Fruit fly (Drosophila melanogaster) whole organism, adult: ENCODE data around the gene flip.

Experiments
- CG11617 ChIP-seq: fragments of 200-800 bp; sonication (Bioruptor generic); optimal IDR thresholded peaks from 2 replicates; lab custom pipeline; 2017; ENCODE audit warnings: mild to moderate bottlenecking, missing biosample characterization, missing genetic modification reagents, missing genetic modification characterization
- CG12768 ChIP-seq: fragments of 200-800 bp; sonication (Bioruptor generic); optimal IDR thresholded peaks from 2 replicates; lab custom pipeline; 2017; ENCODE audit warnings: missing biosample characterization, missing genetic modification characterization, mild to moderate bottlenecking, moderate library complexity, missing genetic modification reagents
- CG14711 ChIP-seq: fragments of 200-800 bp; sonication (Bioruptor generic); optimal IDR thresholded peaks from 2 replicates; lab custom pipeline; 2018; ENCODE audit warnings: missing biosample characterization, mild to moderate bottlenecking, missing genetic modification characterization, moderate library complexity
- CG1620 ChIP-seq: fragments of 200-800 bp; sonication (Bioruptor generic); optimal IDR thresholded peaks from 2 replicates; lab custom pipeline; 2016; ENCODE audit warnings: missing biosample characterization, missing genetic modification characterization
- CG33017 ChIP-seq: fragments of 200-800 bp; sonication (Bioruptor generic); optimal IDR thresholded peaks from 2 replicates; lab custom pipeline; 2018; ENCODE audit warnings: missing biosample characterization, mild to moderate bottlenecking, missing genetic modification characterization, moderate library complexity
- CG5204 ChIP-seq: fragments of 200-800 bp; sonication (Bioruptor generic); optimal IDR thresholded peaks from 2 replicates; lab custom pipeline; 2016; ENCODE audit warnings: missing biosample characterization, missing genetic modification characterization
- CG7045 ChIP-seq: fragments of 200-800 bp; sonication (Bioruptor generic); optimal IDR thresholded peaks from 2 replicates; lab custom pipeline; 2017; ENCODE audit warnings: missing biosample characterization, mild to moderate bottlenecking, missing genetic modification characterization
- CG7101 ChIP-seq: fragments of 200-800 bp; sonication (Bioruptor generic); optimal IDR thresholded peaks from 2 replicates; lab custom pipeline; 2018; ENCODE audit warnings: missing biosample characterization, mild to moderate bottlenecking, missing genetic modification characterization, moderate library complexity
- Clk ChIP-seq: fragments of 200-800 bp; sonication (Bioruptor generic); optimal IDR thresholded peaks from 2 replicates; lab custom pipeline; 2017; ENCODE audit warnings: missing biosample characterization, missing genetic modification characterization
- Crg-1 ChIP-seq: fragments of 200-800 bp; sonication (Bioruptor generic); optimal IDR thresholded peaks from 2 replicates; lab custom pipeline; 2016; ENCODE audit warnings: missing biosample characterization, missing genetic modification characterization
- Hr96 ChIP-seq: fragments of 200-800 bp; sonication (Bioruptor generic); optimal IDR thresholded peaks from 2 replicates; lab custom pipeline; 2016; ENCODE audit warnings: missing biosample characterization, missing genetic modification characterization
- Mnt ChIP-seq: fragments of 200-800 bp; sonication (Bioruptor generic); optimal IDR thresholded peaks from 2 replicates; lab custom pipeline; 2016; ENCODE audit warnings: missing biosample characterization, mild to moderate bottlenecking, missing genetic modification characterization
- bab1 ChIP-seq: fragments of 200-800 bp; sonication (Bioruptor generic); optimal IDR thresholded peaks from 3 replicates; lab custom pipeline; 2019; ENCODE audit warnings: missing biosample characterization, mild to moderate bottlenecking, missing genetic modification characterization, moderate library complexity
- cic ChIP-seq: fragments of 200-800 bp; sonication (Bioruptor generic); optimal IDR thresholded peaks from 2 replicates; lab custom pipeline; 2017; ENCODE audit warnings: missing biosample characterization, mild to moderate bottlenecking, missing genetic modification characterization, moderate library complexity
- cnc ChIP-seq, 2 experiments: fragments of >200 bp; optimal IDR thresholded peaks; 2 replicates each; lab custom pipeline; 2017
- kay ChIP-seq: fragments of 200-800 bp; sonication (Bioruptor generic); peaks from one replicate; lab custom pipeline; 2016; ENCODE audit warnings: missing biosample characterization, missing genetic modification characterization, borderline replicate concordance
- ovo ChIP-seq: fragments of 200-800 bp; sonication (Bioruptor generic); optimal IDR thresholded peaks from 2 replicates; lab custom pipeline; 2016; ENCODE audit warnings: missing biosample characterization, missing genetic modification characterization
- pad ChIP-seq: fragments of 200-800 bp; sonication (Bioruptor generic); optimal IDR thresholded peaks from 3 replicates; lab custom pipeline; 2017; ENCODE audit warnings: missing biosample characterization, missing genetic modification characterization, mild to moderate bottlenecking, moderate library complexity, missing genetic modification reagents
- tj ChIP-seq: fragments of 200-800 bp; sonication (Bioruptor generic); optimal IDR thresholded peaks from 3 replicates; lab custom pipeline; 2017; ENCODE audit warnings: missing biosample characterization, mild to moderate bottlenecking, missing genetic modification characterization, moderate library complexity
- toe ChIP-seq: fragments of 200-800 bp; sonication (Bioruptor generic); optimal IDR thresholded peaks from 2 replicates; lab custom pipeline; 2016; ENCODE audit warnings: missing biosample characterization, missing genetic modification characterization

Gene flip

dm6 chr3R:4277828-4278227, at the start of gene flip:
flip (minus strand) TSS chr3R:4277928.
- TF ChIP-seq CG33017 (no peak), Clk (GFP tag; lab: Kevin White, UChicago) (no peak), CG11617 (GFP tag; lab: Kevin White, UChicago) (no peak), cic (no peak), pad (GFP tag; lab: Kevin White, UChicago) (no peak), Hr96 (GFP tag; lab: Kevin White, UChicago) (no peak), CG1620 (no peak), Crg-1 (GFP tag; lab: Kevin White, UChicago) (no peak), CG7101 (no peak), cnc (optimal IDR thresholded peaks at IDR 0.05; lab: Kevin White, UChicago) (no peak), CG14711 (tag; lab: Kevin White, UChicago) (no peak), bab1 (GFP tag; lab: Kevin White, UChicago) (no peak), toe (GFP tag; lab: Kevin White, UChicago) (no peak), kay (no peak), ovo (GFP tag; lab: Kevin White, UChicago) (no peak), CG5204 (GFP tag; lab: Kevin White, UChicago) (no peak), Mnt (GFP tag; lab: Kevin White, UChicago) (no peak)

dm6 chr3R:4319507-4320138, 41.9 kb upstream of the flip start, which contains the start of gene CG9795:
CG9795 (plus strand) TSS chr3R:4319683.
- TF ChIP-seq CG12768 (GFP tag; lab: Kevin White, UChicago): peak; percentile 34
- peak; percentile 7 for TF ChIP-seq CG33017
- peak; percentile 13 for TF ChIP-seq CG14711 (tag; lab: Kevin White, UChicago)
- TF ChIP-seq cnc (optimal IDR thresholded peaks at IDR 0.05; lab: Kevin White, UChicago): no peak
- TF ChIP-seq cic: no peak
- TF ChIP-seq toe (GFP tag; lab: Kevin White, UChicago): no peak
- TF ChIP-seq Crg-1 (GFP tag; lab: Kevin White, UChicago): peak; percentile 28
- peak; percentile 32 for TF ChIP-seq CG11617 (GFP tag; lab: Kevin White, UChicago)
- TF ChIP-seq bab1 (GFP tag; lab: Kevin White, UChicago): peak; percentile 67
- no peak for TF ChIP-seq kay
- TF ChIP-seq pad (GFP tag; lab: Kevin White, UChicago): peak; percentile 11
- no peak for TF ChIP-seq CG7045
- no peak for TF ChIP-seq CG5204 (GFP tag; lab: Kevin White, UChicago)
- TF ChIP-seq CG7101: peak; percentile 15
- TF ChIP-seq ovo (GFP tag; lab: Kevin White, UChicago): no peak
- peak; percentile 0 for TF ChIP-seq Mnt (GFP tag; lab: Kevin White, UChicago)
- TF ChIP-seq Clk (GFP tag; lab: Kevin White, UChicago): no peak
- peak; percentile 32 for TF ChIP-seq tj (GFP tag; lab: Kevin White, UChicago)
- no peak for TF ChIP-seq Hr96 (GFP tag; lab: Kevin White, UChicago)
- TF ChIP-seq CG1620: no peak

dm6 chr3R:4318999-4319398, 41.3 kb upstream of the flip start, which contains the start of gene Syt14:
Syt14 (minus strand) TSS chr3R:4319069.
- TF ChIP-seq ovo (GFP tag; lab: Kevin White, UChicago) (no peak), kay (no peak), cnc (optimal IDR thresholded peaks at IDR 0.05; lab: Kevin White, UChicago) (no peak), Mnt (GFP tag; lab: Kevin White, UChicago) (no peak), Clk (GFP tag; lab: Kevin White, UChicago) (no peak), CG7101 (no peak), CG11617 (GFP tag; lab: Kevin White, UChicago) (no peak), bab1 (GFP tag; lab: Kevin White, UChicago) (no peak), cic (no peak), CG14711 (tag; lab: Kevin White, UChicago) (no peak), toe (GFP tag; lab: Kevin White, UChicago) (no peak), Hr96 (GFP tag; lab: Kevin White, UChicago) (no peak), CG5204 (GFP tag; lab: Kevin White, UChicago) (no peak), tj (GFP tag; lab: Kevin White, UChicago) (no peak)

dm6 chr3R:4318589-4318988, 40.9 kb upstream of the flip start:
- no peak for TF ChIP-seq CG7101
- TF ChIP-seq cnc (optimal IDR thresholded peaks at IDR 0.05; lab: Kevin White, UChicago): no peak
- no peak for TF ChIP-seq tj (GFP tag; lab: Kevin White, UChicago)
- no peak for TF ChIP-seq ovo (GFP tag; lab: Kevin White, UChicago)
- no peak for TF ChIP-seq Mnt (GFP tag; lab: Kevin White, UChicago)
- no peak for TF ChIP-seq CG11617 (GFP tag; lab: Kevin White, UChicago)
- no peak for TF ChIP-seq kay
- TF ChIP-seq Crg-1 (GFP tag; lab: Kevin White, UChicago): no peak
- no peak for TF ChIP-seq cic
- no peak for TF ChIP-seq CG1620
- TF ChIP-seq Clk (GFP tag; lab: Kevin White, UChicago): no peak
- TF ChIP-seq pad (GFP tag; lab: Kevin White, UChicago): no peak
- no peak for TF ChIP-seq CG5204 (GFP tag; lab: Kevin White, UChicago)
- TF ChIP-seq Hr96 (GFP tag; lab: Kevin White, UChicago): no peak
- no peak for TF ChIP-seq CG7045
- no peak for TF ChIP-seq bab1 (GFP tag; lab: Kevin White, UChicago)
- no peak for TF ChIP-seq CG33017
- no peak for TF ChIP-seq toe (GFP tag; lab: Kevin White, UChicago)
- TF ChIP-seq CG14711 (tag; lab: Kevin White, UChicago): no peak

- TF ChIP-seq CG12768 (GFP tag; lab: Kevin White, UChicago): no peak
- TF ChIP-seq Crg-1 (GFP tag; lab: Kevin White, UChicago): no peak
- peak; percentile 39 for TF ChIP-seq bab1 (GFP tag; lab: Kevin White, UChicago)
- peak; percentile 59 for TF ChIP-seq CG11617 (GFP tag; lab: Kevin White, UChicago)
- TF ChIP-seq CG33017: peak; percentile 57
- TF ChIP-seq Clk (GFP tag; lab: Kevin White, UChicago): no peak
- peak; percentile 19 for TF ChIP-seq CG1620
- TF ChIP-seq CG7045: peak; percentile 32
- TF ChIP-seq Mnt (GFP tag; lab: Kevin White, UChicago): peak; percentile 52
- TF ChIP-seq cic: no peak
- TF ChIP-seq pad (GFP tag; lab: Kevin White, UChicago): peak; percentile 11
- TF ChIP-seq CG5204 (GFP tag; lab: Kevin White, UChicago): no peak
- TF ChIP-seq kay: peak; percentile 70
- TF ChIP-seq tj (GFP tag; lab: Kevin White, UChicago): peak; percentile 42
- no peak for TF ChIP-seq cnc (optimal IDR thresholded peaks at IDR 0.05; lab: Kevin White, UChicago)
- peak; percentile 72 for TF ChIP-seq CG14711 (tag; lab: Kevin White, UChicago)
- no peak for TF ChIP-seq ovo (GFP tag; lab: Kevin White, UChicago)
- TF ChIP-seq toe (GFP tag; lab: Kevin White, UChicago): no peak
- TF ChIP-seq Hr96 (GFP tag; lab: Kevin White, UChicago): no peak
- TF ChIP-seq CG7101: peak; percentile 65
Observed at dm6 chr3R:4311067-4311723, 33.5 kb upstream of the flip start, which contains the start of gene Suv3. Suv3 (plus strand) TSS chr3R:4311555.
